Fruit fly (Drosophila melanogaster): Measurements from ENCODE around the gene Zasp66.

Zasp66 gene

DNA sequence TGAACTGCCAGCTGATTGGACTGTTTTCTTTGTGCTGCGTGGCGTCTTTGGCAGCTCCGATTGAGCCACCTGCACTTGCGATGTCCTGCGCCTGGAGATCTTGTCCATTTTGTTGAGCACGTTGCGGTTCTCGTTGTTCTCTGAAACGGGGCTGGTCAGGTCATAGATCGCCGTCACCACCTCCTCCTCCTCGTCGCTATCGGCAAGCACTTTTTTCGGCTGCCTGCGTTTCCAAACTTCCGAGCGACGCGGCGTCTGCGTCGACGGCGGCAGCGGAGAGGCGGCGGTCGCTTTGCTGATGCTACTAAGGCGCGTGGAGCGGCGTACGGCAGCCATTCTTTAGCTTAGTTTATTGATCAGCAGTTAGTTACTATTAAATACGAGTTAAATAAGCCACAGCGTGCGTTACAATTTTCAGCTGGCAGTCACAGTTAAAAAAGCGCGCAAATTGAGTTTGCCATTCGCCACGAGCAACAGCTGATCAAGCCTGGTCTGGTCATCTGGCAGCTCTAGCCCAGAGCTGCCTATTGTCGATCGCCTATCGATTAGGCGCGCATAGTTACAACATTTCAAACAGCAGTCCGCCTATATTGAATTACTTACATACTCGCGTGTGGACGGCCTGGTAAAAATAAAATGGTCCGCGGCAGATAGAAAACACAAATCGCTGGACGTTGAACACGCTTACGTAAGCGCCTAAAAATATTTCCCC, 9.6 kb downstream of the Zasp66 start, which contains the start of gene Cdc6:
Gene Cdc6, minus strand, starts transcription at position 456 of the 712 bp plus-strand sequence.
- TF ChIP-seq Pif1A (GFP tag; optimal IDR thresholded peaks at IDR 0.05) (no peak), fd96Ca (GFP tag; IDR thresholded peaks at IDR 0.05) (no peak), CG14655 (GFP tag; optimal IDR thresholded peaks at IDR 0.05) (no peak), gl (tag; optimal IDR thresholded peaks at IDR 0.05) (no peak), CG12605 (GFP tag; IDR thresholded peaks at IDR 0.05) (no peak), D1 (tag; optimal IDR thresholded peaks at IDR 0.05) (no peak), CG8301 (tag; optimal IDR thresholded peaks at IDR 0.05) (no peak), CG13204 (GFP tag; optimal IDR thresholded peaks at IDR 0.05) (no peak), CG10348 (GFP tag; IDR thresholded peaks at IDR 0.05) (no peak), Snoo (tag; optimal IDR thresholded peaks at IDR 0.05) (no peak), EcR (GFP tag; optimal IDR thresholded peaks at IDR 0.05) (no peak), CG8159 (tag; optimal IDR thresholded peaks at IDR 0.05) (no peak), CG9948 (tag; optimal IDR thresholded peaks at IDR 0.05) (no peak), Pif1B (GFP tag; optimal IDR thresholded peaks at IDR 0.05) (no peak), CG4496 (GFP tag; IDR thresholded peaks at IDR 0.05) (no peak), CG32121 (GFP tag; IDR thresholded peaks at IDR 0.05) (no peak), CG17806 (tag; optimal IDR thresholded peaks at IDR 0.05) (no peak), Ets98B (GFP tag; IDR thresholded peaks at IDR 0.05) (no peak), CG15710 (tag; optimal IDR thresholded peaks at IDR 0.05) (no peak), rn (GFP tag; IDR thresholded peaks at IDR 0.05) (no peak)

DNA sequence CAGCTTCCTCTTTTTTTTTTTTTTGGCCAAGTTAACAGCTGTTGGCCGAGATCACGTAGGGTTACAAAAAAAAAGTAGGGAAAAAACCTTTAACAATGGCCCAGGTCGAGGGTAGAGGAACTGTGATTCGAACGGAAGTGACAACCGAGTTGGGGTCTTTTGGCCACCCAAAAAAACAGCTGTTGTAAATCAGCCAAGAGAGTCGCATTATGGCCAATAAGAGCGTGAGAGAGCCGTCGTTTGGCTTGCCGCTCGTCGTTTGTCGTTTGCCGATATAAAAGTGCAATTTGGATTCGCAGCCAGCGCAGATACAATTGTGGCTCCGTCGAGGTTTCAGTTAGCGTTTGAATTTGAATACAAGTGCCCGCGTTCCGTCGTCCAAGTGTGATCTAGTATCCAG, 16.0 kb downstream of the Zasp66 start, which contains the start of gene Cpr66D:
Gene Cpr66D, plus strand, starts transcription at position 301 of the 400 bp plus-strand sequence.
- TF ChIP-seq CG12605 (GFP tag; IDR thresholded peaks at IDR 0.05) (no peak), CG4496 (GFP tag; IDR thresholded peaks at IDR 0.05) (0 out of 3 replicates have a peak, but pooled peaks have one; percentile 24), CG15710 (tag; optimal IDR thresholded peaks at IDR 0.05) (no peak), Snoo (tag; optimal IDR thresholded peaks at IDR 0.05) (no peak), CG32121 (GFP tag; IDR thresholded peaks at IDR 0.05) (no peak), rn (GFP tag; IDR thresholded peaks at IDR 0.05) (no peak)

DNA sequence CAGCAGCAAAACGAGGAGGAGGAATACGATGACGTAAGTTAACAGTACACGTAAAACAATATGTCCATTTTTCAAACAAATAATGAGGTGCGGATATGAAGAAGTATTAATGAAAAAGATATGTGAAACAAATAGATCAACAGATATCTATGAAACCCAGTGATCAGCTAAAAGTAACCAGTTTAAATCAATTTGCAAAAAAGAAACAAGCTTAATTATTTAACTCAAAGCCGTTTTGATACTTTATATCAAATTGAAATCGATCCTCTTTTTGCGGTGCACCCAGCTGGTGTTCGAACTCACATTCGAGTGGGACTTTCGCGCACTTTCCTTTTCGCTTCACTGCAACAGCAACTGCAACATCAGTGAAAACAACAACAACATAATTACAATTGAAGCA, 16.9 kb downstream of the Zasp66 start:
- TF ChIP-seq CG9948 (tag; optimal IDR thresholded peaks at IDR 0.05) (no peak), Ets98B (GFP tag; IDR thresholded peaks at IDR 0.05) (0 out of 2 replicates have a peak, but pooled peaks have one; percentile 21), CG8301 (tag; optimal IDR thresholded peaks at IDR 0.05) (peak; percentile 4)

DNA sequence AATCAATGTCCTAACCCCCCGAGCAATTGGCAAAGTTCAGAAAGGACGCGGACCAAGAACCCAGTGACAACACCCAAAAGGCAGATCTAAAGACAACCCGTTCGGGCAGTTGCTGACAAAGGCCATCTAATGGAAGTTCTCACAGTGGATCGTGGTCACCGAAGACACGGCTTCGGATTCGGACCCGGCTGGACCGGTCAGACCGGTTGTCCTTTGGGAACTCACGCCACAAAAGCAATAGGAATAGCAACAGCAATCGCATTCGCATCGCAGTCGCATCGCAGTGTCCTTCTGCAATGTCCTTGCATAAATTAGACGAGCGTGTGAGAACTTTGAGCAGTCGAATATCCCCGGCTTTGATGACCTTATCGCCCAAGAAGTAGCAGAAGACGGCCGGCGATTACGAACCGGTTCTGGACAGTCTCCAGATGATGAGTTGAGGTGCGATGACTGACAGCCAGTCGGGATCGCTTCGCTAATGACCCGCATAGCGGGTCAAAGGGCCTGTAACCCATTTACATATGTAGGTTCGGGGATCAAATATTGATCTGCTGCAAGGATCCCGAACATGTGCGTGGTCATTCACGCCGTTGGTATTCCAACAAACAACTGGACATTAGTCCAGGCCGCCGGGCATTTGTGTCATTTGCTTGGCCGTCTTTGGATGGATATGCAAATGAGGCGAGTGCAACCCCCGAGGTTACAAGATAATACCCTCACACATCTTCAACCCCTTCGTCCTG, 19.8 kb downstream of the Zasp66 start:
- TF ChIP-seq rn (GFP tag; IDR thresholded peaks at IDR 0.05) = no peak
- TF ChIP-seq CG4496 (GFP tag; IDR thresholded peaks at IDR 0.05) = peak; percentile 72; the same call in 2 of the 3 replicates

DNA sequence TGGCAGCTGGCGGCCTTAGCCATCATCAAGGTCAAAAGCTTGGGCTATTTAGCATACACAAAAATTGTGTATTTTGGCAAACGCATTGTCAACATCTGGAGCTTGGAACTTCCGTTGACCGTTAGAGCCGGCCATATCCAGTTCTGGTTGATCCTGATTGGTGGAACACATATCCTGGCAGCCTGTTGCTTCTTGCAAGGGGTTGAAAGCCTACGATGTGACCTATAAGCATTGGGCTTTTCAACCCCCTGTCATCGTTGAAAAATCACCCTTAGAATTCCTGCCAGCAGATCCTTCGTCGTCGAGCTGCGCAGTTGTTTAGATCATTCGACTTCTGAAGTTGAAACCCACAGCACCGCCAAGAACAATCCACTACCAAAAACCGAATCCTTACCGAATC, 22.6 kb downstream of the Zasp66 start, which contains the start of the genes CG13305 and Pex7:
Gene CG13305, minus strand, starts transcription at position 2 of the 400 bp plus-strand sequence.
Gene Pex7, plus strand, starts transcription at position 325 of the 400 bp plus-strand sequence.
- TF ChIP-seq Pif1A (GFP tag; optimal IDR thresholded peaks at IDR 0.05) (no peak), CG4496 (GFP tag; IDR thresholded peaks at IDR 0.05) (no peak), CG14655 (GFP tag; optimal IDR thresholded peaks at IDR 0.05) (no peak), CG17806 (tag; optimal IDR thresholded peaks at IDR 0.05) (no peak), Ets98B (GFP tag; IDR thresholded peaks at IDR 0.05) (no peak), CG13204 (GFP tag; optimal IDR thresholded peaks at IDR 0.05) (no peak)

DNA sequence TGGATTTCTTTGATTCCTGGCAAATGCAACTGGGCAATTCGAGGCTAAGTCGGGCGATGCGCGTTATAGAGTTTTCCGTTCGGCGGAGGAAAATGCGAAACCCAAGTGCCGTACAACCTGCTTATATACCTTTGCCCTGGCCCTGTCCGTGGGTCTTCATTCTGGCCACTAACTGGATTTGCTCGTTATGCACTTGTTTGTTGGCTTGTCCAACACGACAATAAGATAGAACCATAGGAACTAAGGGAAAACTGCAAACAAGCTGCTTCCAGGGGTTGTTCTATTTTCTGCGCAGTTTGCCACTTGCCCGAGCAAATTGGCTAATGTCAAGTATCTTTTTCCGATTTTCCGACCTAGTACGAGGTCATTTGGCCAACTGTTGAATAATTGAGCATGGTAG, 24.7 kb downstream of the Zasp66 start, which contains the start of gene Arr2:
Gene Arr2, minus strand, starts transcription at position 101 of the 400 bp plus-strand sequence.
- TF ChIP-seq CG10348 (GFP tag; IDR thresholded peaks at IDR 0.05) = no peak
- TF ChIP-seq CG13204 (GFP tag; optimal IDR thresholded peaks at IDR 0.05) = no peak
- TF ChIP-seq EcR (GFP tag; optimal IDR thresholded peaks at IDR 0.05) = no peak
- no peak for TF ChIP-seq D1 (tag; optimal IDR thresholded peaks at IDR 0.05)
- no peak for TF ChIP-seq fd96Ca (GFP tag; IDR thresholded peaks at IDR 0.05)
- no peak for TF ChIP-seq gl (tag; optimal IDR thresholded peaks at IDR 0.05)
- TF ChIP-seq CG14655 (GFP tag; optimal IDR thresholded peaks at IDR 0.05) = no peak
- no peak for TF ChIP-seq CG8159 (tag; optimal IDR thresholded peaks at IDR 0.05)
- no peak for TF ChIP-seq Snoo (tag; optimal IDR thresholded peaks at IDR 0.05)
- TF ChIP-seq CG9948 (tag; optimal IDR thresholded peaks at IDR 0.05) = no peak
- TF ChIP-seq CG12605 (GFP tag; IDR thresholded peaks at IDR 0.05) = no peak
- no peak for TF ChIP-seq rn (GFP tag; IDR thresholded peaks at IDR 0.05)
- no peak for TF ChIP-seq CG34367 (tag; optimal IDR thresholded peaks at IDR 0.05)

All from whole organism, pupa.